Worm (Caenorhabditis elegans) whole organism, midembryonic: ENCODE data around the gene clp-2.

Source experiments
- T22C8.4 ChIP-seq: fragments of 200-800 bp; sonication (Bioruptor generic); IDR thresholded peaks from 2 replicates; pipeline ENCODE4 v1.3.6; 2022; ENCODE audit warnings: missing genetic modification characterization, missing compliant biosample characterization
- cog-1 ChIP-seq: sonication (generic microtip); optimal IDR thresholded peaks from 2 replicates; lab custom pipeline; 2016; ENCODE audit warnings: missing genetic modification characterization, missing compliant biosample characterization
- flt-1 ChIP-seq: fragments of 200-800 bp; sonication (Bioruptor generic); IDR thresholded peaks from 2 replicates; pipeline ENCODE4 v1.3.6; 2022; ENCODE audit warnings: missing genetic modification characterization, missing compliant biosample characterization
- klf-2 ChIP-seq: fragments of 200-800 bp; sonication (Bioruptor generic); conservative IDR thresholded peaks from 2 replicates; pipeline ENCODE4 v1.3.6; 2022; ENCODE audit warnings: missing genetic modification reagents, missing genetic modification characterization, missing compliant biosample characterization
- med-1 ChIP-seq: sonication (generic microtip); optimal IDR thresholded peaks from 2 replicates; lab custom pipeline; 2017; ENCODE audit warnings: missing genetic modification characterization, mild to moderate bottlenecking, missing compliant biosample characterization, antibody characterized with exemption, missing genetic modification reagents; ENCODE audit not compliant: insufficient read depth
- ref-1 ChIP-seq: fragments of 200-800 bp; sonication (Bioruptor generic); conservative IDR thresholded peaks from 2 replicates; pipeline ENCODE4 v1.3.6; 2022; ENCODE audit warnings: missing genetic modification reagents, missing genetic modification characterization, missing compliant biosample characterization
- tab-1 ChIP-seq: fragments of 200-800 bp; sonication (Bioruptor generic); IDR thresholded peaks from 2 replicates; pipeline ENCODE4 v1.3.6; 2022; ENCODE audit warnings: missing genetic modification characterization, missing compliant biosample characterization
- ztf-23 ChIP-seq: fragments of 200-800 bp; sonication (Bioruptor generic); IDR thresholded peaks from 2 replicates; pipeline ENCODE4 v1.3.6; 2022; ENCODE audit warnings: missing genetic modification reagents, missing genetic modification characterization, missing compliant biosample characterization
- ztf-29 ChIP-seq: fragments of 200-800 bp; sonication (Bioruptor generic); IDR thresholded peaks from 2 replicates; pipeline ENCODE4 v1.3.6; 2022; ENCODE audit warnings: missing genetic modification reagents, missing genetic modification characterization, missing compliant biosample characterization

clp-2 gene

DNA sequence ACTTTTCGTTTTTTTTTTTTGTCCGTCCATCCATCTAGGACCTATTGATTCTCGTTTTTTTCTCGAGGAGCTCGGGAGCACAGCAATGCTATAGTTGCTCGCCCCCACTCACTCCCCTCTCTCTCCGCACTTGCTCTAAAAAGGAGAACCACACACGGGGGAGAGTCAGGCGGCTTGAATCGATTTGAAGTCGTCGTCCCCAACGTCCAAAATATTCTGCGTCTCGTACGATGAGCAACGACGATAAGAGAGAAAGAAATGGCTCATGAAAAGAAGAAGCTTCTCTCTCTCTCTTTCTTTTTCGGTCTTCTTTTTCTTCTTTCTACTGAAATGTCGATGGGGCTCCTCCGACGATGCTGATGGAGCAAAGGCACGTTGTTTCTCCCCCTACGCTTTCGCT lies 47.4 kb downstream of the clp-2 start:
- no peak for TF ChIP-seq ref-1
- no peak for TF ChIP-seq flt-1 (GFP tag; lab: Robert Waterston, UW)
- TF ChIP-seq ztf-23 (GFP tag; lab: Robert Waterston, UW): 0 out of 2 replicates have a peak, but pooled peaks have one; percentile 22
- no peak for TF ChIP-seq klf-2 (GFP tag; lab: Robert Waterston, UW)

DNA sequence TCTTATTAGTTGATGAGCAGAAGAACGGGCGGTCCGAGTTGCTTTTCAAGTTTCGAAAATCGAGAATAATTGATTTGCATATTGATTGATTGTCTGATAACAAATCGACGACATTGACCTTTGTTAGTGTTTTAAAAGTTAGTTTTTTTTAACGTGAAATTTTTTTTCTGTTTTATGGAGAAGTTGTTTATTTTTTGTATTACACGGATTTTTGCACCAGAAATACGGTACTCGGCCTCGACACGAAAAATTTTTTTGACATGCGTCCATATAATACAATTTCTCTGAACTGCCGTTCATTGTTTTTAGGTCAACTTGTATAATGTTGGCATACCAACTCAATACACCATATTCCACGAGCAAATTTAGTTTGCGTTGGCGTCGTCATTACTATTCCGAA lies 48.4 kb downstream of the clp-2 start, which contains the start of gene T23F11.2:
Gene T23F11.2, minus strand, starts transcription at position 101 of the 400 bp plus-strand sequence.
- no peak for TF ChIP-seq flt-1 (GFP tag; lab: Robert Waterston, UW)
- no peak for TF ChIP-seq T22C8.4 (GFP tag; lab: Robert Waterston, UW)
- TF ChIP-seq ztf-23 (GFP tag; lab: Robert Waterston, UW): no peak
- TF ChIP-seq med-1: no peak
- TF ChIP-seq ref-1: no peak
- no peak for TF ChIP-seq ztf-29 (GFP tag; lab: Robert Waterston, UW)

DNA sequence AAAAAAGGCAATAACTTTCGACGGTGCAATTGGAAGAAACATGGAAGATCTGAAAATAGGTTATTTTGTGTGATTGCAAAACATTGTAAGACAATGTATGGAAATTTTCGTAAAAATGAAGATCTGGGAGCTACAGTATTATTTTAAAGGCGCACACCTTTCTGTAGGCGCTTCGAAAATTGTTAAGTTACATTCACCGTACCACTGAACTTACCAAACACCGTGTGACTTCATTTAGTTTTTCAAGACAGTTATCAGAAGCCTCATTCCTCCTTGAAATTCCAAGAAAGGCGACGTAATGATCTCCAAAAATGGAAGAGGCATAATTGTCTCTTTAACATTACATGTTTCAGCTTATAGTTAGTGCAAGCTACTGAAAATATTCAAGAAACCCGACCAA lies 49.9 kb downstream of the clp-2 start:
- TF ChIP-seq ztf-29 (GFP tag; lab: Robert Waterston, UW) (no peak), tab-1 (no peak), med-1 (no peak), ref-1 (no peak)

DNA sequence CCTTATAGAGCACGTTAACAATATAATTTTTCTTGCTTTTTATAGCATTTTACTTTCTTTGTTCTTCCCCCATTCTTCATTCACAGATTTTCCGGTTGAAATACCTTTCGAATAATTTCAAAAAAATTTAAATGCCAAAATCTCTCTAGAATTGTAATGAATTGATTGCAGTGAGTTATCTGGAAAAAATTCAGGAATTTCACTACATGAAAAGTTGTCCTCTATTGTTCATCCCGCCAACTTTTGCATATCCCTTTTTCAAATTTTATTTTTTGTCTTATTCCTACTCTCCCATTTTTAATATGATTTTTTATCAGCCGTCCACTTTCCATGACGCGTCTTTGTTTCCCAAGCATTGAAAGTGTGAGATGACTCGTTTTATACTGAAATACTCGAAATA lies 50.5 kb downstream of the clp-2 start:
- TF ChIP-seq ref-1 (no peak), ztf-29 (GFP tag; lab: Robert Waterston, UW) (no peak), ztf-23 (GFP tag; lab: Robert Waterston, UW) (no peak), klf-2 (GFP tag; lab: Robert Waterston, UW) (no peak), T22C8.4 (GFP tag; lab: Robert Waterston, UW) (no peak), tab-1 (no peak), flt-1 (GFP tag; lab: Robert Waterston, UW) (no peak), med-1 (no peak), cog-1 (tag; lab: Kevin White, UChicago) (no peak)
